Worm (Caenorhabditis elegans) whole organism, midembryonic: Measurements from ENCODE around the gene hxk-3.

Experiments used
- T22C8.4 ChIP-seq: fragments of 200-800 bp; sonication (Bioruptor generic); IDR thresholded peaks from 2 replicates; pipeline ENCODE4 v1.3.6; 2022; ENCODE audit warnings: missing genetic modification characterization, missing compliant biosample characterization
- cog-1 ChIP-seq: sonication (generic microtip); optimal IDR thresholded peaks from 2 replicates; lab custom pipeline; 2016; ENCODE audit warnings: missing genetic modification characterization, missing compliant biosample characterization
- flt-1 ChIP-seq: fragments of 200-800 bp; sonication (Bioruptor generic); IDR thresholded peaks from 2 replicates; pipeline ENCODE4 v1.3.6; 2022; ENCODE audit warnings: missing genetic modification characterization, missing compliant biosample characterization
- klf-2 ChIP-seq: fragments of 200-800 bp; sonication (Bioruptor generic); conservative IDR thresholded peaks from 2 replicates; pipeline ENCODE4 v1.3.6; 2022; ENCODE audit warnings: missing genetic modification reagents, missing genetic modification characterization, missing compliant biosample characterization
- med-1 ChIP-seq: sonication (generic microtip); optimal IDR thresholded peaks from 2 replicates; lab custom pipeline; 2017; ENCODE audit warnings: missing genetic modification characterization, mild to moderate bottlenecking, missing compliant biosample characterization, antibody characterized with exemption, missing genetic modification reagents; ENCODE audit not compliant: insufficient read depth
- ref-1 ChIP-seq: fragments of 200-800 bp; sonication (Bioruptor generic); conservative IDR thresholded peaks from 2 replicates; pipeline ENCODE4 v1.3.6; 2022; ENCODE audit warnings: missing genetic modification reagents, missing genetic modification characterization, missing compliant biosample characterization
- tab-1 ChIP-seq: fragments of 200-800 bp; sonication (Bioruptor generic); IDR thresholded peaks from 2 replicates; pipeline ENCODE4 v1.3.6; 2022; ENCODE audit warnings: missing genetic modification characterization, missing compliant biosample characterization
- ztf-23 ChIP-seq: fragments of 200-800 bp; sonication (Bioruptor generic); IDR thresholded peaks from 2 replicates; pipeline ENCODE4 v1.3.6; 2022; ENCODE audit warnings: missing genetic modification reagents, missing genetic modification characterization, missing compliant biosample characterization
- ztf-29 ChIP-seq: fragments of 200-800 bp; sonication (Bioruptor generic); IDR thresholded peaks from 2 replicates; pipeline ENCODE4 v1.3.6; 2022; ENCODE audit warnings: missing genetic modification reagents, missing genetic modification characterization, missing compliant biosample characterization

The hxk-3 gene

DNA sequence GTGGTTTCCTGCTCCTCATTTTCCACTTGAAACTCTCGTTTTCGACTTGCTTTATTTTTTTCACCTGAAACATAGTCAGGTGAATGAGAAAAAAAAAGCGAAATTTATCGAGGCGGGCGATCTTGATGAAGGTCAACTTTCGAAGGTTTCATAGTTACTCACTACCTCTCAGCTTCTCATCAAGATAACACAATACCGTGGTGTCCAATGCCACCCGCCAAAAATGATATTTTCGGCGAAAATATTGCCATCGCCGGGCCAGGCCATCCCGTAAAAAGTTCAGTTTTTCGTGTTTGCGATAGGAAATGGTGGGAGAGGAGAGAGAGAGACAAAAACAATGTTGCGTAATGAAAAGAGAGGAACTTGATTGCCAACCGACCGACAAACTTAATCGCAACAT is 49.7 kb downstream of the hxk-3 start:
- no peak for TF ChIP-seq T22C8.4 (GFP tag; lab: Robert Waterston, UW)

DNA sequence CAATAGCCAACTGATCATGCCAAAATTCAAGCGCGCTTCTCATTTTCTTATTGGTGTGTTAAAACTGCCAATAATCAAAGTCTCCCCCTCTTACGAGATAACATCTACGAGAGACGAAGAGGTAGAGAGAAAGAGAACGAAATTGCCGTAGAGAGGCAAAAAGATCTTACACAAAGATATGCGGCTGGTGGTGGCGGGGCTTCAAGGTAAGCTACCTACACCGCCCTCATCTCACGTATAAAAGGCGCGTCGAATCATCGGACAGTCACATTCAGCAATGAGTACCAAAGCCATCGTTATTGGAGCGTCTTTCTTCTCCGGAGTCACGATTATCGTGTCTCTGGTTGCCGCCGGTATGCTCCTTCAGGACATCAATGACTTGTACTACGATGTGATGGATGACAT is 51.0 kb downstream of the hxk-3 start, which contains the start of gene col-107:
Gene col-107 (plus strand): TSS at position 265 of the 405 bp plus-strand sequence.
- TF ChIP-seq med-1 (GFP tag; lab: Kevin White, UChicago), result no peak
- no peak for TF ChIP-seq klf-2 (GFP tag; lab: Robert Waterston, UW)
- no peak for TF ChIP-seq tab-1 (GFP tag; lab: Robert Waterston, UW)
- no peak for TF ChIP-seq cog-1 (tag; lab: Kevin White, UChicago)
- no peak for TF ChIP-seq flt-1 (GFP tag; lab: Robert Waterston, UW)
- TF ChIP-seq T22C8.4 (GFP tag; lab: Robert Waterston, UW), result no peak
- no peak for TF ChIP-seq ztf-29 (GFP tag; lab: Robert Waterston, UW)
- TF ChIP-seq ztf-23 (GFP tag; lab: Robert Waterston, UW), result no peak

DNA sequence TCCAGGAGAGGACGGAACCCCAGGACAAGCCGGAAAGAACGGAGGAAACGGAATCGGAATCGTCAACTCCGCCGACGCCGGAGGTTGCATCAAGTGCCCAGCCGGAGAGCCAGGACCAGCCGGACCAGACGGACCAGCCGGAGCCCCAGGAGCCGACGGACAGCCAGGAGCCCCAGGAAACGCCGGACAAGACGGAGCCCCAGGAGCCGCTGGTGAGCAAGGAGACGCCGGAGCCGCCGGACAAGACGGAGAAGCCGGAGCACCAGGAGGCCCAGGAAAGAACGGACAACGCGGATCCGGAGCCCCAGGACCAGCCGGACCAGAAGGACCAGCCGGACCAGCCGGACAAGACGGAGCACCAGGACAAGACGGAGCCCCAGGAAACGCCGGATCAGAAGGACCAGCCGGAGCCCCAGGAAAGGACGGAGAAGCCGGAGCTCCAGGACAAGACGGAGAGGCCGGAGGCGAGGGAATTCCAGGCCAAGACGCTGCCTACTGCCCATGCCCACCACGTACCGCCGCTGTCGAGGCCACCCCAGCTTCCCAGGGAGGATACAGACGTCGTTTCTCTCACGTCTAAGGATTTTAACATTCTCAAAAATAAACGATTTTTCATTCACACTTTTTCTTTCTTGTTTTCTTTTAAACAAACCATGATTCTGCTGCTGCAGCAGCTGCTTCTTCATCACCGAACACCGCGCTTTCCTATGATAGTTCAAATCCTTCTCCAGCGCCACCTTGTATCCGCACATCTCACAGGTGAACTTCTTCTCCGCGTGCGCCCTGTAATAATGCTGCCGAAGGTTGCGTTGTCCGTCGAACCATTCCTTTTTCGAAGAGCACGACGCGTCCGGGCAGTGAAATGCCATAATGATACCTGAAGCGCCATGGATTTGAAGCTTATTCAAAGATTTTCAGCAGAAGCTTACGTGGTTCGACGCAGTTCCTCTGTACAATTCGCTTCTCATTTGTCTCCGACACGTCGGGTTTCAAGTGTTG is 52.0 kb downstream of the hxk-3 start:
- no peak for TF ChIP-seq tab-1 (GFP tag; lab: Robert Waterston, UW)
- TF ChIP-seq flt-1 (GFP tag; lab: Robert Waterston, UW), result no peak
- no peak for TF ChIP-seq ztf-23 (GFP tag; lab: Robert Waterston, UW)
- no peak for TF ChIP-seq T22C8.4 (GFP tag; lab: Robert Waterston, UW)
- TF ChIP-seq klf-2 (GFP tag; lab: Robert Waterston, UW), result no peak
- TF ChIP-seq ref-1 (GFP tag; lab: Robert Waterston, UW), result no peak
- no peak for TF ChIP-seq med-1 (GFP tag; lab: Kevin White, UChicago)
- no peak for TF ChIP-seq cog-1 (tag; lab: Kevin White, UChicago)
- TF ChIP-seq ztf-29 (GFP tag; lab: Robert Waterston, UW), result no peak

DNA sequence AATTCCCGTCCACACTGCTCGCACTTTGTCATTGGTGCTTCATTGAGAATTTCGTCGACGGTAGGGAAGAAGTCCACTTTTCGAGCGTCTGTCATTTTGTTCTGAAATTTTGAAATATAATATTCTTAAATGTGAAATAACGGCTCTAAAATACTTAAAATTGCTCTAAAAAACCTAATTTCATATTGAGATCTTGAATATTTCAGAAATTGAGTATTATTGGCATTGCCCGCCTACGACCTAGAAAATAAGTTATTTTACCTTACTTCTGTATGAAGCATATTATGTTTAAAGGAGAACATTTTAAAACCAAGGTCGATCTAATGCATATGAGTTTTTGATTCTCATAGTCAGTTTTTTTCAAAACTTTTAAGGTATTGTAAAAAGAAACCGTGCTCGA is 52.7 kb downstream of the hxk-3 start, which contains the start of gene C34H4.5:
Gene C34H4.5 (minus strand): TSS at position 101 of the 400 bp plus-strand sequence.
- no peak for TF ChIP-seq T22C8.4 (GFP tag; lab: Robert Waterston, UW)
- TF ChIP-seq med-1 (GFP tag; lab: Kevin White, UChicago), result no peak
- no peak for TF ChIP-seq flt-1 (GFP tag; lab: Robert Waterston, UW)
- TF ChIP-seq klf-2 (GFP tag; lab: Robert Waterston, UW), result no peak
- TF ChIP-seq ztf-23 (GFP tag; lab: Robert Waterston, UW), result no peak
- TF ChIP-seq cog-1 (tag; lab: Kevin White, UChicago), result no peak
- TF ChIP-seq ref-1 (GFP tag; lab: Robert Waterston, UW), result no peak
- no peak for TF ChIP-seq ztf-29 (GFP tag; lab: Robert Waterston, UW)
- TF ChIP-seq tab-1 (GFP tag; lab: Robert Waterston, UW), result no peak

DNA sequence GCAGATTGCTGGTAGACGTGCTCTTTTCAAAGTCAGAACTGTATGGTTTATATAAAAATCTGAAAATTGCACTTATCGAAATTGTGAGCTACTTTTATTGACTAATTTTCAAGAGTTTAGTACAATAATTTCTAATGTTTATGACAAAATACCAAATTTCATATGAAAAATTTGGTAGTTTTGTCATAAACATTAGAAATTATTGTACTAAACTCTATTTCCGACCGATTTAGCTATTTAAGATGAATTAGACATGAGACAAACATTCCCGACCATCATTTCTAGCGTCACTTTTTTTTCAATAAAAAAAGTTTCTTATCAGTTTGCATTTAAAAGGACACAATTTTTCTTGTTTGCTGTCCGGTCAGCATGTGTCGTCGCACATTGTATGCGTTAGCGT is 53.2 kb downstream of the hxk-3 start, which contains the start of gene tag-244:
Gene tag-244 (plus strand): TSS at position 301 of the 400 bp plus-strand sequence.
- TF ChIP-seq ref-1 (GFP tag; lab: Robert Waterston, UW), result no peak
- TF ChIP-seq T22C8.4 (GFP tag; lab: Robert Waterston, UW), result no peak
- no peak for TF ChIP-seq klf-2 (GFP tag; lab: Robert Waterston, UW)
- no peak for TF ChIP-seq ztf-29 (GFP tag; lab: Robert Waterston, UW)

DNA sequence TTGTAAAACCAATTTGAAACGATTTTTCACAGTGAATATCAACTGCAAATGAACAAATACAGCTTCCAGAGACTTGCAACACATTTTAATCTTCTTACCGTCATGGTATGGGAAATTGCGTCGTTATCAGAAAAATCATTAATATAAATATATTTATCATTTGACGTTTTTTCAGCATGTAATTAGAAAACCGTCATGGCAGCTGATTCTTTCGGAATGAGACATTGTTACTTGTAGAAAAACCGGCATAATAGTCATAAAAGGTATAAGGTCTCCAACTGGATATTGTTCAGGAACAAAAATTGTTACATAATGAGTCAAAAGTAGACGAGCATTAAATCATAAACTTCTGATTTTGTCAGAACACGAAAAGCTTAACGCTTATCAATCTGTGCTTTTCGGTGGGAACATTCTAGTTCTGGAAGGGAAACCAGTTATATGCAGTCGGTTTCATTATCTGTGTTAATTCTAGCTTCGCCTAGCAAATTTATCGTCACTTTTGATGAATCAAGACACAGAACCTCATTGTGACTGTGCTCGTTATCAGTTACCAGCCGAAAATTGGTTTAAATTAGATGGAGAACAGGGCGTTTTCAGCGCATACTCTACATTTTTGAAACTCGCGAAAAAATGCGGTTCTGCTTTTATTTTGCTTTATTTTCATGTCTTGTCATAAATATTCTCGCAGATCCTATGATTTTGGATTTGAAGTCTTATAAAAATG is 55.9 kb downstream of the hxk-3 start, which contains the start of gene C34H4.2:
Gene C34H4.2 (plus strand): TSS at position 558 of the 724 bp plus-strand sequence.
- TF ChIP-seq flt-1 (GFP tag; lab: Robert Waterston, UW), result no peak
- no peak for TF ChIP-seq ztf-23 (GFP tag; lab: Robert Waterston, UW)
- no peak for TF ChIP-seq ref-1 (GFP tag; lab: Robert Waterston, UW)
- TF ChIP-seq med-1 (GFP tag; lab: Kevin White, UChicago), result no peak
- TF ChIP-seq T22C8.4 (GFP tag; lab: Robert Waterston, UW), result no peak
- no peak for TF ChIP-seq klf-2 (GFP tag; lab: Robert Waterston, UW)
- TF ChIP-seq tab-1 (GFP tag; lab: Robert Waterston, UW), result no peak
- no peak for TF ChIP-seq cog-1 (tag; lab: Kevin White, UChicago)
- TF ChIP-seq ztf-29 (GFP tag; lab: Robert Waterston, UW), result no peak

DNA sequence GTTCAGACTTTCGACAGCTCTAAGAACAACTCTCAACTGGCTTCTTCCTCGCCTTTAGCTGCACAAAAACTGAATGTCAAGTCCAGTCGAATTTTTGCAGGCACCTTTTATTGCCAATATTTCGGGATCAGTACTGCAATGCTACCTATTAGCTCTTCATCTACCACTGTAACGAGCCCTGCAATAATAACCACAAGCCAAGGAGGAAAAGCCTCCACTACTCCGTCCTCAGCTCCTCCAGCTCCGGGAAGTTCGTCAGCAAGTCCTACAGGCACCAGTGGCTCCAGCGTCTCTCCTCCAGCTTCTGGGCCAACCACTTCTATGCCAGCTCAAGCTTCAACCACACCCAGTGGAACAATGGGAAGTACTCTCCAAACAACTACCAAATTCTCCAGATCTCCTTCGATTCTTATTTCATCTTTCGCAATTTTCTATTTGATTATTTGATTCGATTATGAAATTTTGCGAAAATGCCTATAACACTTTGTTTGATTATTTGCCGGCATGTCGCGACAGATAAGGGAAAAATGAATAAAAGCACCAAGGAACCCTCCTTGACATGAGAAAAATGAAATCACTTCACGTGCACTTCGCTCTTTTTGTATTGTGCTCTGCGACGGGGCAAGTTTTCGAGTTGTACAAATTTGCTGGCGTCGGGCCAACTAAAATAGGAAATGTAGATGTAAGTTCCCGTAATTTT is 57.7 kb downstream of the hxk-3 start, which contains the start of gene C34H4.1:
Gene C34H4.1 (plus strand): TSS at position 559 of the 700 bp plus-strand sequence.
- no peak for TF ChIP-seq klf-2 (GFP tag; lab: Robert Waterston, UW)
- TF ChIP-seq ztf-23 (GFP tag; lab: Robert Waterston, UW), result no peak
- TF ChIP-seq tab-1 (GFP tag; lab: Robert Waterston, UW), result no peak
- TF ChIP-seq ref-1 (GFP tag; lab: Robert Waterston, UW), result no peak
- no peak for TF ChIP-seq ztf-29 (GFP tag; lab: Robert Waterston, UW)
- no peak for TF ChIP-seq T22C8.4 (GFP tag; lab: Robert Waterston, UW)
- TF ChIP-seq med-1 (GFP tag; lab: Kevin White, UChicago), result no peak
- no peak for TF ChIP-seq cog-1 (tag; lab: Kevin White, UChicago)
- no peak for TF ChIP-seq flt-1 (GFP tag; lab: Robert Waterston, UW)
